Worm (Caenorhabditis elegans) whole organism, young adult: ENCODE data around the gene W03C9.5.

Experiments
- B0035.1 ChIP-seq: sonication (generic microtip); optimal IDR thresholded peaks from 2 replicates; lab custom pipeline; 2016; ENCODE audit warnings: missing genetic modification characterization, mild to moderate bottlenecking, missing compliant biosample characterization, missing genotype, missing genetic modification reagents
- C17E4.6 ChIP-seq: fragments of 200-800 bp; sonication (Bioruptor generic); IDR thresholded peaks from 2 replicates; pipeline ENCODE4 v1.3.6; 2022; ENCODE audit warnings: missing genetic modification reagents, missing genetic modification characterization, missing compliant biosample characterization
- F10E7.11 ChIP-seq: sonication (generic microtip); optimal IDR thresholded peaks from 2 replicates; lab custom pipeline; 2017; ENCODE audit warnings: mild to moderate bottlenecking, missing genetic modification characterization, moderate library complexity, missing compliant biosample characterization
- F33H1.4 ChIP-seq: fragments of 200-800 bp; sonication (Bioruptor generic); IDR thresholded peaks from 2 replicates; pipeline ENCODE4 v1.3.6; 2022; ENCODE audit warnings: missing genetic modification reagents, missing genetic modification characterization, missing compliant biosample characterization
- F39B2.1 ChIP-seq: fragments of 200-800 bp; sonication (Bioruptor generic); IDR thresholded peaks from 2 replicates; pipeline ENCODE4 v1.3.6; 2022; ENCODE audit warnings: missing genetic modification reagents, missing genetic modification characterization, missing compliant biosample characterization
- F49E8.2 ChIP-seq: sonication (generic microtip); optimal IDR thresholded peaks from 3 replicates; lab custom pipeline; 2017; ENCODE audit warnings: missing genetic modification characterization, mild to moderate bottlenecking, missing compliant biosample characterization, antibody characterized with exemption, moderate library complexity; ENCODE audit not compliant: insufficient read depth
- F57A8.1 ChIP-seq: fragments of 200-800 bp; sonication (Bioruptor generic); optimal IDR thresholded peaks from 2 replicates; lab custom pipeline; 2018; ENCODE audit warnings: mild to moderate bottlenecking, missing genetic modification characterization, moderate library complexity, missing compliant biosample characterization
- T07F8.4 ChIP-seq: sonication (generic microtip); optimal IDR thresholded peaks from 2 replicates; lab custom pipeline; 2016; ENCODE audit warnings: mild to moderate bottlenecking, missing genetic modification characterization, moderate library complexity, missing compliant biosample characterization
- Y53F4B.3 ChIP-seq: fragments of 200-800 bp; sonication (Bioruptor generic); IDR thresholded peaks from 2 replicates; pipeline ENCODE4 v1.3.6; 2022; ENCODE audit warnings: missing genetic modification reagents, missing genetic modification characterization, missing compliant biosample characterization
- Y53G8AR.9 ChIP-seq: fragments of 200-800 bp; sonication (Bioruptor generic); conservative IDR thresholded peaks from 2 replicates; pipeline ENCODE4 v1.3.6; 2022; ENCODE audit warnings: missing genetic modification reagents, missing genetic modification characterization, missing compliant biosample characterization
- Y56A3A.18 ChIP-seq: fragments of 200-800 bp; sonication (Bioruptor generic); IDR thresholded peaks from 2 replicates; pipeline ENCODE4 v1.3.6; 2022; ENCODE audit warnings: missing genetic modification reagents, missing genetic modification characterization, missing compliant biosample characterization
- Y79H2A.3 ChIP-seq: fragments of 200-800 bp; sonication (Bioruptor generic); conservative IDR thresholded peaks from 2 replicates; pipeline ENCODE4 v1.3.6; 2022; ENCODE audit warnings: missing genetic modification reagents, missing genetic modification characterization, missing compliant biosample characterization
- aptf-3 ChIP-seq: fragments of 200-800 bp; sonication (Bioruptor generic); IDR thresholded peaks from 2 replicates; pipeline ENCODE4 v1.3.6; 2022; ENCODE audit warnings: missing genetic modification characterization, missing compliant biosample characterization
- atf-7 ChIP-seq: sonication (generic microtip); optimal IDR thresholded peaks from 2 replicates; lab custom pipeline; 2017; ENCODE audit warnings: mild to moderate bottlenecking, missing genetic modification characterization, missing compliant biosample characterization
- attf-3 ChIP-seq: fragments of 200-800 bp; sonication (Bioruptor generic); conservative IDR thresholded peaks from 2 replicates; pipeline ENCODE4 v1.3.6; 2022; ENCODE audit warnings: missing genetic modification reagents, missing genetic modification characterization, missing compliant biosample characterization
- bed-2 ChIP-seq: fragments of 200-800 bp; sonication (Bioruptor generic); IDR thresholded peaks from 2 replicates; pipeline ENCODE4 v1.3.6; 2022; ENCODE audit warnings: missing genetic modification reagents, missing genetic modification characterization, missing compliant biosample characterization
- cebp-1 ChIP-seq, 2 experiments: fragments of 200-800 bp in 1 of 2; sonication (Bioruptor generic) in 1 of 2; sonication (generic microtip) in 1 of 2; IDR thresholded peaks in 1 of 2; optimal IDR thresholded peaks in 1 of 2; 2 replicates each; pipeline versions ENCODE4 v1.3.6 to Lab custom; 2017 to 2022; ENCODE audit warnings: missing compliant biosample characterization in 2 of 2, missing genetic modification characterization in 2 of 2, mild to moderate bottlenecking in 1 of 2, missing genetic modification reagents in 1 of 2, moderate library complexity in 1 of 2
- ceh-40 ChIP-seq: fragments of 200-800 bp; sonication (Bioruptor generic); IDR thresholded peaks from 2 replicates; pipeline ENCODE4 v1.3.6; 2022; ENCODE audit warnings: missing genetic modification characterization, missing compliant biosample characterization
- ceh-79 ChIP-seq: sonication (generic microtip); optimal IDR thresholded peaks from 2 replicates; lab custom pipeline; 2017; ENCODE audit warnings: mild to moderate bottlenecking, missing genetic modification characterization, missing compliant biosample characterization
- chd-7 ChIP-seq: sonication (generic microtip); optimal IDR thresholded peaks from 2 replicates; lab custom pipeline; 2016; ENCODE audit warnings: mild to moderate bottlenecking, missing genetic modification characterization, moderate library complexity, missing compliant biosample characterization
- die-1 ChIP-seq: sonication (generic microtip); optimal IDR thresholded peaks from 2 replicates; lab custom pipeline; 2016; ENCODE audit warnings: missing genotype, mild to moderate bottlenecking, missing genetic modification characterization, missing compliant biosample characterization
- dox-1 ChIP-seq: fragments of 200-800 bp; sonication (Bioruptor generic); IDR thresholded peaks from 2 replicates; pipeline ENCODE4 v1.3.6; 2022; ENCODE audit warnings: missing genetic modification reagents, missing genetic modification characterization, missing compliant biosample characterization
- dpff-1 ChIP-seq: sonication (generic microtip); optimal IDR thresholded peaks from 2 replicates; lab custom pipeline; 2017; ENCODE audit warnings: mild to moderate bottlenecking, missing genetic modification characterization, missing compliant biosample characterization
- egrh-3 ChIP-seq: fragments of 200-800 bp; sonication (Bioruptor generic); IDR thresholded peaks from 2 replicates; pipeline ENCODE4 v1.3.6; 2022; ENCODE audit warnings: missing genetic modification reagents, missing genetic modification characterization, missing compliant biosample characterization
- hlh-12 ChIP-seq: sonication (generic microtip); optimal IDR thresholded peaks from 2 replicates; lab custom pipeline; 2016; ENCODE audit warnings: missing genetic modification characterization, missing compliant biosample characterization
- hmg-1.2 ChIP-seq: fragments of 200-800 bp; sonication (Bioruptor generic); IDR thresholded peaks from 2 replicates; pipeline ENCODE4 v1.3.6; 2022; ENCODE audit warnings: missing genetic modification reagents, missing genetic modification characterization, missing compliant biosample characterization
- hmg-20 ChIP-seq: fragments of 200-800 bp; sonication (Bioruptor generic); IDR thresholded peaks from 2 replicates; pipeline ENCODE4 v1.3.6; 2022; ENCODE audit warnings: missing genetic modification reagents, missing genetic modification characterization, missing compliant biosample characterization
- hsf-1 ChIP-seq: fragments of 200-800 bp; sonication (Bioruptor generic); IDR thresholded peaks from 2 replicates; pipeline ENCODE4 v1.3.6; 2022; ENCODE audit warnings: missing genetic modification reagents, missing genetic modification characterization, missing compliant biosample characterization
- lin-40 ChIP-seq: sonication (generic microtip); optimal IDR thresholded peaks from 2 replicates; lab custom pipeline; 2016; ENCODE audit warnings: missing genetic modification characterization, mild to moderate bottlenecking, missing compliant biosample characterization, missing genotype, missing genetic modification reagents
- lin-54 ChIP-seq: fragments of 200-800 bp; sonication (Bioruptor generic); optimal IDR thresholded peaks from 2 replicates; lab custom pipeline; 2018; ENCODE audit warnings: mild to moderate bottlenecking, missing genetic modification characterization, missing compliant biosample characterization
- lir-1 ChIP-seq: fragments of 200-800 bp; sonication (Bioruptor generic); conservative IDR thresholded peaks from 2 replicates; pipeline ENCODE4 v1.3.6; 2022; ENCODE audit warnings: missing genetic modification reagents, missing genetic modification characterization, missing compliant biosample characterization
- madf-3 ChIP-seq: fragments of 200-800 bp; sonication (Bioruptor generic); IDR thresholded peaks from 2 replicates; pipeline ENCODE4 v1.3.6; 2022; ENCODE audit warnings: missing genetic modification reagents, missing genetic modification characterization, missing compliant biosample characterization
- madf-8 ChIP-seq: fragments of 200-800 bp; sonication (Bioruptor generic); conservative IDR thresholded peaks from 2 replicates; pipeline ENCODE4 v1.3.6; 2022; ENCODE audit warnings: missing genetic modification reagents, missing genetic modification characterization, missing compliant biosample characterization
- mel-28 ChIP-seq: sonication (generic microtip); optimal IDR thresholded peaks from 2 replicates; lab custom pipeline; 2016; ENCODE audit warnings: borderline replicate concordance, mild to moderate bottlenecking, missing genetic modification characterization, missing compliant biosample characterization
- nfya-2 ChIP-seq: fragments of 200-800 bp; sonication (Bioruptor generic); IDR thresholded peaks from 2 replicates; pipeline ENCODE4 v1.3.6; 2022; ENCODE audit warnings: missing genetic modification reagents, missing genetic modification characterization, missing compliant biosample characterization
- pha-4 ChIP-seq: fragments of 150-350 bp; sonication (generic microtip); optimal IDR thresholded peaks from 2 replicates; lab custom pipeline; 2014; ENCODE audit warnings: missing biosample characterization, missing genetic modification reagents, missing genetic modification characterization
- rcor-1 ChIP-seq: fragments of 200-800 bp; sonication (Bioruptor generic); IDR thresholded peaks from 2 replicates; pipeline ENCODE4 v1.3.6; 2022; ENCODE audit warnings: missing genetic modification reagents, missing genetic modification characterization, missing compliant biosample characterization
- tlf-1 ChIP-seq: fragments of 200-800 bp; sonication (Bioruptor generic); optimal IDR thresholded peaks from 2 replicates; lab custom pipeline; 2018; ENCODE audit warnings: mild to moderate bottlenecking, missing genetic modification characterization, missing compliant biosample characterization
- unc-62 ChIP-seq: fragments of 150-350 bp; optimal IDR thresholded peaks from 2 replicates; lab custom pipeline; 2014; ENCODE audit warnings: missing biosample characterization, missing genetic modification reagents, missing genetic modification characterization
- xnd-1 ChIP-seq: sonication (generic microtip); optimal IDR thresholded peaks from 2 replicates; lab custom pipeline; 2016; ENCODE audit warnings: missing genotype, missing genetic modification reagents, missing genetic modification characterization, missing compliant biosample characterization
- zim-3 ChIP-seq: sonication (generic microtip); optimal IDR thresholded peaks from 2 replicates; lab custom pipeline; 2017; ENCODE audit warnings: mild to moderate bottlenecking, missing genetic modification characterization, moderate library complexity, missing compliant biosample characterization
- ztf-18 ChIP-seq: sonication (generic microtip); optimal IDR thresholded peaks from 2 replicates; lab custom pipeline; 2016; ENCODE audit warnings: missing genotype, mild to moderate bottlenecking, missing genetic modification characterization, missing compliant biosample characterization
- ztf-26 ChIP-seq: sonication (generic microtip); optimal IDR thresholded peaks from 2 replicates; lab custom pipeline; 2017; ENCODE audit warnings: missing genetic modification characterization, missing compliant biosample characterization
- ztf-3 ChIP-seq: fragments of 200-800 bp; sonication (Bioruptor generic); optimal IDR thresholded peaks from 2 replicates; lab custom pipeline; 2018; ENCODE audit warnings: mild to moderate bottlenecking, missing genetic modification characterization, missing compliant biosample characterization
- ztf-6 ChIP-seq: fragments of 200-800 bp; sonication (Bioruptor generic); IDR thresholded peaks from 2 replicates; pipeline ENCODE4 v1.3.6; 2022; ENCODE audit warnings: missing genetic modification reagents, missing genetic modification characterization, missing compliant biosample characterization

Gene W03C9.5

DNA sequence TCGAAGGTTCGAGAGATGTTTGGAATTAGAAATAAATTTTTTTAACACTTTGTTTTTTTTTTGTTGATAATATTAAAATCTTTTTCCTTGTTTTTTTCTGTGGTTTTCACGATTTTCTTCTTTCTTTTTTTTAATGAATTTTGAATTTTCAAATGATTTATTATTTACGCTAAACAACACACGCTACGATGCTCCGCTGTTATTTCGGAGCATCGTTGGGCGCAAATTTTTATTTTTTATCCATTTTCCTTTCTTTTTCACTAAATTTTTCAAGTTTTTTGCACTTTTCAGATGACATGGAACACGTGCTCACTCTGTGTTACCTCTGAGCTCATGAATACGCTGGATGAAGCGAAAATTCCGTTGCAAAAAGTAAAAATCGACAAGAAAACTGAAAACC lies 5.3 kb downstream of the W03C9.5 start, which contains the start of the genes W03C9.1 and W03C9.2:
W03C9.1 (minus strand) TSS at position 46 of the 400 bp plus-strand sequence.
W03C9.2 (plus strand) TSS at position 286 of the 400 bp plus-strand sequence.
- TF ChIP-seq Y79H2A.3 (GFP tag; lab: Robert Waterston, UW) = no peak
- TF ChIP-seq ztf-18 (tag; lab: Kevin White, UChicago) = no peak
- no peak for TF ChIP-seq lir-1 (GFP tag; lab: Robert Waterston, UW)
- TF ChIP-seq attf-3 (GFP tag; lab: Robert Waterston, UW) = peak; percentile 81
- no peak for TF ChIP-seq F39B2.1 (GFP tag; lab: Robert Waterston, UW)

DNA sequence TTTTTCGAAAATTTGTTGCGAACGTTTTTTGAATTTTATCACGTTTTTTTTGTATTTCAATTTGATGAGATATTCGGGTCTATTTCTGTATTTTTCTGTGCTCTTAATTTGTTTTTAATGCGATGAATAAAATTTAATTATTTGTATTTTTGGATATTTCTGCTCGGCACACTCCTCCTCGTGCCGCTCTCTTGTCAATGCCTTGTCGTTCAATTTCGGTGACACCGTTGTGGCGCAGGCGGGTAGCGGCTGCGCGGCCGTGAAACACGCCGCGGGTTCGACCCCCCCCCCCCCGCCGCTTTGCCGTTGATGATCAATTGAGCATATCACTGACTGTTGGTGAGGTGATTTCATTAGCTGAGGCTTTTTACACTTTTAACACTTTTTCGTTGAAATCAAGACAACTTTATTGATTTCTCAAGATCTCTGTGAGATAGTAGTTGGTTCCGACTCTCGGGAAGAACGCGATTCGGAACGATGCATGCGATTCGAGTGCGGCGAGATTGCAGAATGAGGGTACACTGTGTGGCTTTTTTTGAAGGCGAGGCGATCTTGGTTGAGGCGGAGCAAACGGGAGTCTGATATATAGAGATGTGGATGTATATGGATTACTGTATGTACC lies 6.6 kb downstream of the W03C9.5 start:
- TF ChIP-seq Y53F4B.3 (GFP tag; lab: Robert Waterston, UW) = peak; percentile 89
- no peak for TF ChIP-seq pha-4 (tag; lab: Kevin White, UChicago)
- TF ChIP-seq lin-40 (tag; lab: Kevin White, UChicago) = peak; percentile 85
- TF ChIP-seq F49E8.2 = peak; percentile 89
- peak; percentile 91 for TF ChIP-seq hlh-12
- peak; percentile 98 for TF ChIP-seq die-1 (tag; lab: Kevin White, UChicago)
- TF ChIP-seq ceh-79 (tag; lab: Kevin White, UChicago) = peak; percentile 97
- peak; percentile 98 for TF ChIP-seq dox-1 (GFP tag; lab: Robert Waterston, UW)
- peak; percentile 99 for TF ChIP-seq zim-3 (tag; lab: Kevin White, UChicago)
- peak; percentile 92 for TF ChIP-seq ztf-6
- peak; percentile 95 for TF ChIP-seq C17E4.6 (GFP tag; lab: Robert Waterston, UW)
- peak; percentile 91 for TF ChIP-seq tlf-1 (GFP tag; lab: Kevin White, UChicago)
- TF ChIP-seq unc-62 (GFP tag; lab: Kevin White, UChicago) = no peak
- peak; percentile 95 for TF ChIP-seq madf-3
- TF ChIP-seq ceh-40 (GFP tag; lab: Robert Waterston, UW) = peak; percentile 96
- TF ChIP-seq mel-28 (tag; lab: Kevin White, UChicago) = peak; percentile 89
- TF ChIP-seq hmg-1.2 (GFP tag; lab: Robert Waterston, UW) = peak; percentile 92
- TF ChIP-seq Y56A3A.18 = peak; percentile 96
- peak; percentile 99 for TF ChIP-seq F57A8.1
- peak; percentile 98 for TF ChIP-seq chd-7 (tag; lab: Kevin White, UChicago)
- peak; percentile 98 for TF ChIP-seq F10E7.11 (tag; lab: Kevin White, UChicago)
- TF ChIP-seq hmg-20 (GFP tag; lab: Robert Waterston, UW) = peak; percentile 91
- peak; percentile 95 for TF ChIP-seq aptf-3 (GFP tag; lab: Robert Waterston, UW)
- peak; percentile 95 for TF ChIP-seq ztf-26 (tag; lab: Kevin White, UChicago)
- TF ChIP-seq ztf-3 = peak; percentile 84
- peak; percentile 88 for TF ChIP-seq Y53G8AR.9 (GFP tag; lab: Robert Waterston, UW)
- TF ChIP-seq rcor-1 (GFP tag; lab: Robert Waterston, UW) = peak; percentile 93
- TF ChIP-seq hsf-1 (GFP tag; lab: Robert Waterston, UW) = peak; percentile 82
- TF ChIP-seq B0035.1 (tag; lab: Kevin White, UChicago) = peak; percentile 92
- peak; percentile 88 for TF ChIP-seq cebp-1 (GFP tag; IDR thresholded peaks at IDR 0.05; lab: Robert Waterston, UW)
- peak; percentile 95 for TF ChIP-seq cebp-1 (tag; optimal IDR thresholded peaks at IDR 0.05; lab: Kevin White, UChicago)
- TF ChIP-seq xnd-1 (tag; lab: Kevin White, UChicago) = peak; percentile 59
- peak; percentile 92 for TF ChIP-seq lin-54 (GFP tag; lab: Kevin White, UChicago)
- TF ChIP-seq T07F8.4 = peak; percentile 95
- TF ChIP-seq atf-7 (tag; lab: Kevin White, UChicago) = peak; percentile 93
- peak; percentile 77 for TF ChIP-seq madf-8 (GFP tag; lab: Robert Waterston, UW)
- peak; percentile 92 for TF ChIP-seq bed-2 (GFP tag; lab: Robert Waterston, UW)
- TF ChIP-seq F33H1.4 (GFP tag; lab: Robert Waterston, UW) = peak; percentile 76
- TF ChIP-seq dpff-1 = peak; percentile 88
- TF ChIP-seq egrh-3 (GFP tag; lab: Robert Waterston, UW) = peak; percentile 99
- 0 out of 2 replicates have a peak, but pooled peaks have one; percentile 79 for TF ChIP-seq nfya-2 (GFP tag; lab: Robert Waterston, UW)
